Worm (Caenorhabditis elegans) whole organism, young adult: ENCODE data around the gene srbc-82.

Experiments
- B0019.2 ChIP-seq: fragments of 200-800 bp; sonication (Bioruptor generic); conservative IDR thresholded peaks from 2 replicates; pipeline ENCODE4 v1.3.6; 2022; ENCODE audit warnings: missing genetic modification reagents, missing genetic modification characterization, missing compliant biosample characterization
- B0261.1 ChIP-seq: sonication (generic microtip); optimal IDR thresholded peaks from 2 replicates; lab custom pipeline; 2016; ENCODE audit warnings: mild to moderate bottlenecking, missing genetic modification characterization, moderate library complexity, missing compliant biosample characterization
- D2030.7 ChIP-seq: fragments of 200-800 bp; sonication (Bioruptor generic); IDR thresholded peaks from 2 replicates; pipeline ENCODE4 v1.3.6; 2022; ENCODE audit warnings: missing genetic modification reagents, missing genetic modification characterization, missing compliant biosample characterization
- F23B12.7 ChIP-seq: sonication (generic microtip); optimal IDR thresholded peaks from 2 replicates; lab custom pipeline; 2017; ENCODE audit warnings: missing genetic modification characterization, mild to moderate bottlenecking, missing compliant biosample characterization, antibody characterized with exemption, moderate library complexity; ENCODE audit not compliant: insufficient read depth
- F49E8.2 ChIP-seq: sonication (generic microtip); optimal IDR thresholded peaks from 3 replicates; lab custom pipeline; 2017; ENCODE audit warnings: missing genetic modification characterization, mild to moderate bottlenecking, missing compliant biosample characterization, antibody characterized with exemption, moderate library complexity; ENCODE audit not compliant: insufficient read depth
- T26A5.8 ChIP-seq: sonication (generic microtip); optimal IDR thresholded peaks from 2 replicates; lab custom pipeline; 2016; ENCODE audit warnings: missing genetic modification characterization, missing compliant biosample characterization
- Y53F4B.3 ChIP-seq: fragments of 200-800 bp; sonication (Bioruptor generic); IDR thresholded peaks from 2 replicates; pipeline ENCODE4 v1.3.6; 2022; ENCODE audit warnings: missing genetic modification reagents, missing genetic modification characterization, missing compliant biosample characterization
- Y56A3A.18 ChIP-seq: fragments of 200-800 bp; sonication (Bioruptor generic); IDR thresholded peaks from 2 replicates; pipeline ENCODE4 v1.3.6; 2022; ENCODE audit warnings: missing genetic modification reagents, missing genetic modification characterization, missing compliant biosample characterization
- Y67H2A.10 ChIP-seq: fragments of 200-800 bp; sonication (Bioruptor generic); conservative IDR thresholded peaks from 2 replicates; pipeline ENCODE4 v1.3.6; 2022; ENCODE audit warnings: missing genetic modification reagents, missing genetic modification characterization, missing compliant biosample characterization
- atf-7 ChIP-seq: sonication (generic microtip); optimal IDR thresholded peaks from 2 replicates; lab custom pipeline; 2017; ENCODE audit warnings: mild to moderate bottlenecking, missing genetic modification characterization, missing compliant biosample characterization
- attf-6 ChIP-seq: fragments of 200-800 bp; sonication (Bioruptor generic); IDR thresholded peaks from 2 replicates; pipeline ENCODE4 v1.3.6; 2022; ENCODE audit warnings: missing genetic modification reagents, missing genetic modification characterization, missing compliant biosample characterization
- bed-1 ChIP-seq: fragments of 200-800 bp; sonication (Bioruptor generic); IDR thresholded peaks from 2 replicates; pipeline ENCODE4 v1.3.6; 2022; ENCODE audit warnings: missing genetic modification reagents, missing genetic modification characterization, missing compliant biosample characterization
- ccch-3 ChIP-seq: fragments of 200-800 bp; sonication (Bioruptor generic); optimal IDR thresholded peaks from 2 replicates; lab custom pipeline; 2018; ENCODE audit warnings: mild to moderate bottlenecking, missing genetic modification characterization, missing compliant biosample characterization
- ceh-40 ChIP-seq: fragments of 200-800 bp; sonication (Bioruptor generic); IDR thresholded peaks from 2 replicates; pipeline ENCODE4 v1.3.6; 2022; ENCODE audit warnings: missing genetic modification characterization, missing compliant biosample characterization
- ceh-79 ChIP-seq: sonication (generic microtip); optimal IDR thresholded peaks from 2 replicates; lab custom pipeline; 2017; ENCODE audit warnings: mild to moderate bottlenecking, missing genetic modification characterization, missing compliant biosample characterization
- egl-44 ChIP-seq: fragments of 200-800 bp; sonication (Bioruptor generic); IDR thresholded peaks from 2 replicates; pipeline ENCODE4 v1.3.6; 2022; ENCODE audit warnings: missing genetic modification reagents, missing genetic modification characterization, missing compliant biosample characterization
- egrh-3 ChIP-seq: fragments of 200-800 bp; sonication (Bioruptor generic); IDR thresholded peaks from 2 replicates; pipeline ENCODE4 v1.3.6; 2022; ENCODE audit warnings: missing genetic modification reagents, missing genetic modification characterization, missing compliant biosample characterization
- ekl-4 ChIP-seq: fragments of 200-800 bp; sonication (Bioruptor generic); IDR thresholded peaks from 2 replicates; pipeline ENCODE4 v1.3.6; 2022; ENCODE audit warnings: missing genetic modification reagents, missing genetic modification characterization, missing compliant biosample characterization
- gei-17 ChIP-seq: fragments of 200-800 bp; sonication (Bioruptor generic); optimal IDR thresholded peaks from 2 replicates; lab custom pipeline; 2018; ENCODE audit warnings: mild to moderate bottlenecking, missing genetic modification characterization, missing compliant biosample characterization
- him-1 ChIP-seq: sonication (generic microtip); optimal IDR thresholded peaks from 2 replicates; lab custom pipeline; 2016; ENCODE audit warnings: missing genotype, missing genetic modification reagents, missing genetic modification characterization, missing compliant biosample characterization
- hlh-12 ChIP-seq: sonication (generic microtip); optimal IDR thresholded peaks from 2 replicates; lab custom pipeline; 2016; ENCODE audit warnings: missing genetic modification characterization, missing compliant biosample characterization
- lag-1 ChIP-seq: fragments of 200-800 bp; sonication (Bioruptor generic); IDR thresholded peaks from 2 replicates; pipeline ENCODE4 v1.3.6; 2022; ENCODE audit warnings: missing genetic modification reagents, missing genetic modification characterization, missing compliant biosample characterization
- lin-26 ChIP-seq: fragments of 200-800 bp; sonication (Bioruptor generic); IDR thresholded peaks from 2 replicates; pipeline ENCODE4 v1.3.6; 2022; ENCODE audit warnings: missing genetic modification reagents, missing genetic modification characterization, missing compliant biosample characterization
- lin-35 ChIP-seq, 3 experiments: fragments of 150-350 bp in 2 of 3; sonication (generic microtip) in 1 of 3; optimal IDR thresholded peaks; 2 replicates each; lab custom pipeline; 2014 to 2018; ENCODE audit warnings: missing biosample characterization in 3 of 3, missing genetic modification characterization in 3 of 3, missing genetic modification reagents in 3 of 3
- lin-40 ChIP-seq: sonication (generic microtip); optimal IDR thresholded peaks from 2 replicates; lab custom pipeline; 2016; ENCODE audit warnings: missing genetic modification characterization, mild to moderate bottlenecking, missing compliant biosample characterization, missing genotype, missing genetic modification reagents
- lir-1 ChIP-seq: fragments of 200-800 bp; sonication (Bioruptor generic); conservative IDR thresholded peaks from 2 replicates; pipeline ENCODE4 v1.3.6; 2022; ENCODE audit warnings: missing genetic modification reagents, missing genetic modification characterization, missing compliant biosample characterization
- lsl-1 ChIP-seq: fragments of 200-800 bp; sonication (Bioruptor generic); optimal IDR thresholded peaks from 2 replicates; lab custom pipeline; 2018; ENCODE audit warnings: mild to moderate bottlenecking, missing genetic modification characterization, moderate library complexity, missing compliant biosample characterization
- madf-3 ChIP-seq: fragments of 200-800 bp; sonication (Bioruptor generic); IDR thresholded peaks from 2 replicates; pipeline ENCODE4 v1.3.6; 2022; ENCODE audit warnings: missing genetic modification reagents, missing genetic modification characterization, missing compliant biosample characterization
- madf-8 ChIP-seq: fragments of 200-800 bp; sonication (Bioruptor generic); conservative IDR thresholded peaks from 2 replicates; pipeline ENCODE4 v1.3.6; 2022; ENCODE audit warnings: missing genetic modification reagents, missing genetic modification characterization, missing compliant biosample characterization
- nfyb-1 ChIP-seq: fragments of 200-800 bp; sonication (Bioruptor generic); IDR thresholded peaks from 2 replicates; pipeline ENCODE4 v1.3.6; 2022; ENCODE audit warnings: missing genetic modification reagents, missing genetic modification characterization, missing compliant biosample characterization
- nhr-80 ChIP-seq: sonication (generic microtip); optimal IDR thresholded peaks from 2 replicates; lab custom pipeline; 2016; ENCODE audit warnings: missing genetic modification characterization, missing compliant biosample characterization
- nhr-90 ChIP-seq: sonication (generic microtip); optimal IDR thresholded peaks from 2 replicates; lab custom pipeline; 2016; ENCODE audit warnings: missing genotype, mild to moderate bottlenecking, missing genetic modification characterization, missing compliant biosample characterization
- rec-8 ChIP-seq, 2 experiments: sonication (generic microtip); optimal IDR thresholded peaks; 2 replicates each; lab custom pipeline; 2016; ENCODE audit warnings: mild to moderate bottlenecking in 2 of 2, missing genetic modification characterization in 2 of 2, missing genetic modification reagents in 2 of 2, missing genotype in 2 of 2, missing biosample characterization in 1 of 2, missing compliant biosample characterization in 1 of 2, moderate library complexity in 1 of 2
- repo-1 ChIP-seq: sonication (generic microtip); optimal IDR thresholded peaks from 2 replicates; lab custom pipeline; 2017; ENCODE audit warnings: mild to moderate bottlenecking, missing genetic modification characterization, missing compliant biosample characterization
- rpc-1 ChIP-seq, 2 experiments: fragments of 150-350 bp in 1 of 2; sonication (generic microtip) in 1 of 2; optimal IDR thresholded peaks; 2 replicates each; lab custom pipeline; 2014 to 2018; ENCODE audit warnings: missing biosample characterization in 1 of 2, missing genetic modification characterization in 1 of 2, missing genetic modification reagents in 1 of 2, missing genotype in 1 of 2
- snpc-1.3 ChIP-seq: sonication (generic microtip); optimal IDR thresholded peaks from 2 replicates; lab custom pipeline; 2017; ENCODE audit warnings: missing genetic modification characterization, mild to moderate bottlenecking, missing compliant biosample characterization, antibody characterized with exemption, moderate library complexity, missing genotype, missing genetic modification reagents; ENCODE audit not compliant: insufficient read depth
- snpc-3.4 ChIP-seq: sonication (generic microtip); optimal IDR thresholded peaks from 2 replicates; lab custom pipeline; 2017; ENCODE audit warnings: missing genetic modification characterization, mild to moderate bottlenecking, missing compliant biosample characterization, antibody characterized with exemption, moderate library complexity, missing genotype, missing genetic modification reagents
- snpc-4 ChIP-seq, 5 experiments: fragments of 150-350 bp in 1 of 5; sonication (generic microtip) in 4 of 5; optimal IDR thresholded peaks; 2 replicates each; lab custom pipeline; 2014 to 2018; ENCODE audit warnings: missing genetic modification characterization in 5 of 5, missing biosample characterization in 3 of 5, antibody characterized with exemption in 2 of 5, mild to moderate bottlenecking in 2 of 5, missing compliant biosample characterization in 2 of 5, missing genotype in 2 of 5, moderate library complexity in 2 of 5, missing genetic modification reagents in 1 of 5
- tbp1 ChIP-seq: fragments of 200-800 bp; sonication (Bioruptor generic); optimal IDR thresholded peaks from 2 replicates; lab custom pipeline; 2018; ENCODE audit warnings: mild to moderate bottlenecking, missing genetic modification characterization, missing compliant biosample characterization
- zim-3 ChIP-seq: sonication (generic microtip); optimal IDR thresholded peaks from 2 replicates; lab custom pipeline; 2017; ENCODE audit warnings: mild to moderate bottlenecking, missing genetic modification characterization, moderate library complexity, missing compliant biosample characterization
- ztf-28 ChIP-seq: fragments of 200-800 bp; sonication (Bioruptor generic); IDR thresholded peaks from 2 replicates; pipeline ENCODE4 v1.3.6; 2022; ENCODE audit warnings: missing genetic modification reagents, missing genetic modification characterization, missing compliant biosample characterization
- ztf-3 ChIP-seq: fragments of 200-800 bp; sonication (Bioruptor generic); optimal IDR thresholded peaks from 2 replicates; lab custom pipeline; 2018; ENCODE audit warnings: mild to moderate bottlenecking, missing genetic modification characterization, missing compliant biosample characterization

srbc-82 gene

ce11 chrV:16300276-16300675 lies at the start of gene srbc-82:
Gene srbc-82 (plus strand): TSS chrV:16300576.
- TF ChIP-seq egl-44 (GFP tag; lab: Robert Waterston, UW) (no peak), gei-17 (GFP tag; lab: Kevin White, UChicago) (no peak), rec-8 (tag; optimal IDR thresholded peaks at IDR 0.05; lab: Kevin White, UChicago) (no peak), Y53F4B.3 (GFP tag; lab: Robert Waterston, UW) (no peak), ztf-28 (GFP tag; lab: Robert Waterston, UW) (no peak), attf-6 (GFP tag; lab: Robert Waterston, UW) (no peak), ceh-79 (tag; lab: Kevin White, UChicago) (no peak), repo-1 (no peak), T26A5.8 (tag; lab: Kevin White, UChicago) (no peak)

DNA sequence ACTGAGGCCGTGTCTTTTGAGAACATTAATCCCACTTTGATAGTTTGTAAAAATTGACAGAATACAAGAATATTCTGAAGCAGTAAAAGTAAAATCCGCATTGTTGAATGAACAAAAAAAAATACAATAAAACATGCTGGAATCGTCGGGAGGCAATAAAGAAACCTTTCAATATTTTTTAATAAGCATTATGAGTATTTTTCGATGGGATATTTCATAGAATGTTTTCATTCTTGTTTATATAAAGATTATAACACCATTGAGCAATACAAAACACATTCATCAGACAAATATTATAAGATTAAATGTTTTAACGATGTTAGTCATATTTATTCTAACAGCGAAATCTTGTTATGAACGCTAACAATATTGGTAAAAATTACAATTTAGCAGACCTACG lies 46.7 kb upstream of the srbc-82 start, which contains the start of gene gcy-20:
Gene gcy-20, minus strand, starts transcription at position 101 of the 400 bp plus-strand sequence.
- no peak for TF ChIP-seq snpc-3.4 (tag; lab: Kevin White, UChicago)
- TF ChIP-seq Y56A3A.18 (GFP tag; lab: Robert Waterston, UW) = no peak
- no peak for TF ChIP-seq snpc-4 (GFP tag; optimal IDR thresholded peaks at IDR 0.05; lab: Kevin White, UChicago)
- TF ChIP-seq snpc-4 (tag; optimal IDR thresholded peaks at IDR 0.05; lab: Kevin White, UChicago) = no peak
- TF ChIP-seq ztf-3 (GFP tag; lab: Kevin White, UChicago) = no peak
- no peak for TF ChIP-seq lin-26 (GFP tag; lab: Robert Waterston, UW)
- no peak for TF ChIP-seq lag-1
- no peak for TF ChIP-seq ceh-40
- TF ChIP-seq lin-35 (GFP tag; optimal IDR thresholded peaks at IDR 0.05; lab: Kevin White, UChicago) = no peak
- TF ChIP-seq D2030.7 (GFP tag; lab: Robert Waterston, UW) = no peak
- TF ChIP-seq egrh-3 (GFP tag; lab: Robert Waterston, UW) = no peak
- no peak for TF ChIP-seq rpc-1 (optimal IDR thresholded peaks at IDR 0.05; lab: Kevin White, UChicago)
- no peak for TF ChIP-seq rpc-1 (tag; optimal IDR thresholded peaks at IDR 0.05; lab: Kevin White, UChicago)
- no peak for TF ChIP-seq F23B12.7 (tag; lab: Kevin White, UChicago)
- no peak for TF ChIP-seq madf-3 (GFP tag; lab: Robert Waterston, UW)
- TF ChIP-seq tbp1 (GFP tag; lab: Kevin White, UChicago) = no peak
- no peak for TF ChIP-seq Y67H2A.10 (GFP tag; lab: Robert Waterston, UW)
- TF ChIP-seq nhr-90 (tag; lab: Kevin White, UChicago) = no peak
- TF ChIP-seq nhr-80 = no peak
- no peak for TF ChIP-seq B0261.1 (tag; lab: Kevin White, UChicago)

- TF ChIP-seq atf-7 (tag; lab: Kevin White, UChicago) = no peak
- no peak for TF ChIP-seq F49E8.2 (tag; lab: Kevin White, UChicago)
- TF ChIP-seq ekl-4 (GFP tag; lab: Robert Waterston, UW) = no peak
- no peak for TF ChIP-seq ccch-3 (GFP tag; lab: Kevin White, UChicago)
- no peak for TF ChIP-seq hlh-12 (tag; lab: Kevin White, UChicago)
- TF ChIP-seq nfyb-1 (GFP tag; lab: Robert Waterston, UW) = no peak
Observed at ce11 chrV:16256395-16256794, 44.0 kb upstream of the srbc-82 start, which contains the start of gene bgnt-1.3. Gene bgnt-1.3 (minus strand): TSS chrV:16256495.

ce11 chrV:16258142-16258541 lies 42.2 kb upstream of the srbc-82 start, which contains the start of gene nhr-218:
Gene nhr-218 (plus strand): TSS chrV:16258442.
- TF ChIP-seq B0019.2 (GFP tag; lab: Robert Waterston, UW) = no peak
- TF ChIP-seq snpc-1.3 = no peak
- TF ChIP-seq madf-8 (GFP tag; lab: Robert Waterston, UW) = no peak
- TF ChIP-seq snpc-4 (GFP tag; optimal IDR thresholded peaks at IDR 0.05; lab: Kevin White, UChicago) = no peak
- no peak for TF ChIP-seq snpc-4 (tag; optimal IDR thresholded peaks at IDR 0.05; lab: Kevin White, UChicago)
- no peak for TF ChIP-seq ceh-79 (tag; lab: Kevin White, UChicago)
- no peak for TF ChIP-seq bed-1 (GFP tag; lab: Robert Waterston, UW)
- no peak for TF ChIP-seq lir-1 (GFP tag; lab: Robert Waterston, UW)
- TF ChIP-seq egl-44 (GFP tag; lab: Robert Waterston, UW) = no peak
- no peak for TF ChIP-seq zim-3 (tag; lab: Kevin White, UChicago)
- TF ChIP-seq lin-40 (tag; lab: Kevin White, UChicago) = no peak
- TF ChIP-seq lsl-1 (GFP tag; lab: Kevin White, UChicago) = no peak
- TF ChIP-seq rpc-1 (optimal IDR thresholded peaks at IDR 0.05; lab: Kevin White, UChicago) = no peak
- TF ChIP-seq rpc-1 (tag; optimal IDR thresholded peaks at IDR 0.05; lab: Kevin White, UChicago) = no peak
- no peak for TF ChIP-seq ceh-40
- TF ChIP-seq him-1 (tag; lab: Kevin White, UChicago) = no peak
- no peak for TF ChIP-seq ztf-3 (GFP tag; lab: Kevin White, UChicago)
